Worm (Caenorhabditis elegans) whole organism, midembryonic: ENCODE results near the gene F59D12.5.

ENCODE experiments used
- cog-1 ChIP-seq: sonication (generic microtip); optimal IDR thresholded peaks from 2 replicates; lab custom pipeline; 2016; ENCODE audit warnings: missing genetic modification characterization, missing compliant biosample characterization
- flt-1 ChIP-seq: fragments of 200-800 bp; sonication (Bioruptor generic); IDR thresholded peaks from 2 replicates; pipeline ENCODE4 v1.3.6; 2022; ENCODE audit warnings: missing genetic modification characterization, missing compliant biosample characterization
- med-1 ChIP-seq: sonication (generic microtip); optimal IDR thresholded peaks from 2 replicates; lab custom pipeline; 2017; ENCODE audit warnings: missing genetic modification characterization, mild to moderate bottlenecking, missing compliant biosample characterization, antibody characterized with exemption, missing genetic modification reagents; ENCODE audit not compliant: insufficient read depth
- tab-1 ChIP-seq: fragments of 200-800 bp; sonication (Bioruptor generic); IDR thresholded peaks from 2 replicates; pipeline ENCODE4 v1.3.6; 2022; ENCODE audit warnings: missing genetic modification characterization, missing compliant biosample characterization
- ztf-29 ChIP-seq: fragments of 200-800 bp; sonication (Bioruptor generic); IDR thresholded peaks from 2 replicates; pipeline ENCODE4 v1.3.6; 2022; ENCODE audit warnings: missing genetic modification reagents, missing genetic modification characterization, missing compliant biosample characterization

ce11 chrX:15666169-15666811, 19.1 kb upstream of the F59D12.5 start, which contains the start of gene pcdr-1:
- TF ChIP-seq med-1 (GFP tag; lab: Kevin White, UChicago) (no peak), flt-1 (GFP tag; lab: Robert Waterston, UW) (no peak), ztf-29 (GFP tag; lab: Robert Waterston, UW) (no peak), tab-1 (no peak), cog-1 (tag; lab: Kevin White, UChicago) (no peak)
